Fruit fly (Drosophila melanogaster) whole organism, prepupa: ENCODE results near the gene MED14.

Experiments used
- Blimp-1 ChIP-seq: fragments of 200-800 bp; sonication (Bioruptor generic); optimal IDR thresholded peaks from 3 replicates; lab custom pipeline; 2017; ENCODE audit warnings: missing biosample characterization, missing genetic modification characterization, mild to moderate bottlenecking, moderate library complexity, missing genetic modification reagents
- CG10669 ChIP-seq: fragments of 200-800 bp; sonication (Bioruptor generic); optimal IDR thresholded peaks from 3 replicates; lab custom pipeline; 2018; ENCODE audit warnings: missing biosample characterization, mild to moderate bottlenecking, missing genetic modification characterization, moderate library complexity
- CG11762 ChIP-seq: fragments of 200-800 bp; sonication (Bioruptor generic); optimal IDR thresholded peaks from 3 replicates; lab custom pipeline; 2016; ENCODE audit warnings: missing biosample characterization, missing genetic modification characterization; ENCODE audit not compliant: insufficient read depth
- CG15336 ChIP-seq: fragments of 200-800 bp; sonication (Bioruptor generic); IDR thresholded peaks from 2 replicates; pipeline ENCODE4 v1.3.6; 2022; ENCODE audit warnings: missing biosample characterization, missing genetic modification characterization
- CG16779 ChIP-seq: fragments of 200-800 bp; sonication (Bioruptor generic); optimal IDR thresholded peaks from 3 replicates; lab custom pipeline; 2017; ENCODE audit warnings: missing biosample characterization, mild to moderate bottlenecking, missing genetic modification characterization
- CG3032 ChIP-seq: fragments of 200-800 bp; optimal IDR thresholded peaks from 2 replicates; lab custom pipeline; 2019; ENCODE audit warnings: missing biosample characterization, mild to moderate bottlenecking, missing genetic modification characterization, moderate library complexity
- CG31627 ChIP-seq: fragments of 200-800 bp; sonication (Bioruptor generic); optimal IDR thresholded peaks from 3 replicates; lab custom pipeline; 2016; ENCODE audit warnings: missing biosample characterization, missing genetic modification characterization
- CG32006 ChIP-seq: fragments of 200-800 bp; sonication (Bioruptor generic); optimal IDR thresholded peaks from 3 replicates; lab custom pipeline; 2017; ENCODE audit warnings: missing biosample characterization, mild to moderate bottlenecking, missing genetic modification characterization
- CG34406 ChIP-seq: fragments of 200-800 bp; sonication (Bioruptor generic); optimal IDR thresholded peaks from 3 replicates; lab custom pipeline; 2016; ENCODE audit warnings: missing biosample characterization, missing genetic modification characterization
- CG3919 ChIP-seq: fragments of 200-800 bp; sonication (Bioruptor generic); optimal IDR thresholded peaks from 3 replicates; lab custom pipeline; 2016; ENCODE audit warnings: missing biosample characterization, missing genetic modification characterization
- CG6163 ChIP-seq: fragments of 200-800 bp; sonication (Bioruptor generic); IDR thresholded peaks from 3 replicates; pipeline ENCODE4 v1.3.6; 2022; ENCODE audit warnings: missing biosample characterization, missing genetic modification characterization
- CG6276 ChIP-seq: fragments of 200-800 bp; sonication (Bioruptor generic); optimal IDR thresholded peaks from 2 replicates; lab custom pipeline; 2017; ENCODE audit warnings: missing biosample characterization, mild to moderate bottlenecking, missing genetic modification characterization
- CG6808 ChIP-seq: fragments of 200-800 bp; sonication (Bioruptor generic); optimal IDR thresholded peaks from 3 replicates; lab custom pipeline; 2017; ENCODE audit warnings: missing biosample characterization, missing genetic modification characterization, mild to moderate bottlenecking, moderate library complexity, missing genetic modification reagents
- CG6854 ChIP-seq: fragments of 200-800 bp; sonication (Bioruptor generic); optimal IDR thresholded peaks from 2 replicates; lab custom pipeline; 2017; ENCODE audit warnings: missing biosample characterization, mild to moderate bottlenecking, missing genetic modification characterization
- CG7368 ChIP-seq: fragments of 200-800 bp; sonication (Bioruptor generic); optimal IDR thresholded peaks from 3 replicates; lab custom pipeline; 2016; ENCODE audit warnings: missing biosample characterization, missing genetic modification characterization
- CG8319 ChIP-seq: fragments of 200-800 bp; sonication (Bioruptor generic); optimal IDR thresholded peaks from 3 replicates; lab custom pipeline; 2016; ENCODE audit warnings: missing biosample characterization, missing genetic modification characterization
- CG9139 ChIP-seq: fragments of 200-800 bp; sonication (Bioruptor generic); optimal IDR thresholded peaks from 3 replicates; lab custom pipeline; 2017; ENCODE audit warnings: missing biosample characterization, mild to moderate bottlenecking, missing genetic modification characterization
- Eip75B ChIP-seq: fragments of 200-800 bp; sonication (Bioruptor generic); optimal IDR thresholded peaks from 3 replicates; lab custom pipeline; 2016; ENCODE audit warnings: missing biosample characterization, missing genetic modification characterization
- Eip78C ChIP-seq: fragments of 200-800 bp; sonication (Bioruptor generic); peaks from one replicate; lab custom pipeline; 2016; ENCODE audit warnings: missing biosample characterization, missing genetic modification characterization
- Eip93F ChIP-seq: fragments of 200-800 bp; sonication (Bioruptor generic); optimal IDR thresholded peaks from 2 replicates; lab custom pipeline; 2016; ENCODE audit warnings: missing biosample characterization, mild to moderate bottlenecking, missing genetic modification characterization
- Ets21C ChIP-seq: fragments of 200-800 bp; sonication (Bioruptor generic); optimal IDR thresholded peaks from 3 replicates; lab custom pipeline; 2016; ENCODE audit warnings: missing biosample characterization, missing genetic modification characterization
- Ets96B ChIP-seq: fragments of 200-800 bp; optimal IDR thresholded peaks from 2 replicates; lab custom pipeline; 2019; ENCODE audit warnings: missing biosample characterization, mild to moderate bottlenecking, missing genetic modification characterization, moderate library complexity
- Hr38 ChIP-seq: sonication (Bioruptor generic); optimal IDR thresholded peaks from 2 replicates; lab custom pipeline; 2016; ENCODE audit warnings: missing biosample characterization, missing genetic modification characterization
- Met ChIP-seq: fragments of 200-800 bp; sonication (Bioruptor generic); optimal IDR thresholded peaks from 3 replicates; lab custom pipeline; 2016; ENCODE audit warnings: missing biosample characterization, missing genetic modification characterization
- Smox ChIP-seq: fragments of 200-800 bp; sonication (Bioruptor generic); optimal IDR thresholded peaks from 3 replicates; lab custom pipeline; 2016; ENCODE audit warnings: missing biosample characterization, missing genetic modification characterization
- Sox14 ChIP-seq: fragments of 200-800 bp; sonication (Bioruptor generic); optimal IDR thresholded peaks from 3 replicates; lab custom pipeline; 2016; ENCODE audit warnings: missing biosample characterization, missing genetic modification characterization
- achi ChIP-seq: fragments of 200-800 bp; sonication (Bioruptor generic); optimal IDR thresholded peaks from 3 replicates; lab custom pipeline; 2016; ENCODE audit warnings: missing biosample characterization, missing genetic modification characterization
- acj6 ChIP-seq: fragments of 200-800 bp; sonication (Bioruptor generic); optimal IDR thresholded peaks from 3 replicates; lab custom pipeline; 2016; ENCODE audit warnings: missing biosample characterization, missing genetic modification characterization
- cyc ChIP-seq: fragments of 200-800 bp; sonication (Bioruptor generic); optimal IDR thresholded peaks from 3 replicates; lab custom pipeline; 2016; ENCODE audit warnings: missing biosample characterization, missing genetic modification characterization
- dac ChIP-seq: fragments of 200-800 bp; sonication (Bioruptor generic); optimal IDR thresholded peaks from 2 replicates; lab custom pipeline; 2017; ENCODE audit warnings: missing biosample characterization, mild to moderate bottlenecking, missing genetic modification characterization
- dsx ChIP-seq: fragments of 200-800 bp; optimal IDR thresholded peaks from 3 replicates; lab custom pipeline; 2019; ENCODE audit warnings: missing biosample characterization, mild to moderate bottlenecking, missing genetic modification characterization, moderate library complexity; ENCODE audit not compliant: poor library complexity, severe bottlenecking
- esn ChIP-seq: fragments of 200-800 bp; sonication (Bioruptor generic); optimal IDR thresholded peaks from 2 replicates; lab custom pipeline; 2016; ENCODE audit warnings: missing biosample characterization, mild to moderate bottlenecking, missing genetic modification characterization, moderate library complexity
- fd85E ChIP-seq: fragments of 200-800 bp; sonication (Bioruptor generic); optimal IDR thresholded peaks from 3 replicates; lab custom pipeline; 2016; ENCODE audit warnings: missing biosample characterization, missing genetic modification characterization
- lz ChIP-seq: fragments of 200-800 bp; sonication (Bioruptor generic); optimal IDR thresholded peaks from 3 replicates; lab custom pipeline; 2016; ENCODE audit warnings: missing biosample characterization, missing genetic modification characterization
- net ChIP-seq: fragments of 200-800 bp; sonication (Bioruptor generic); optimal IDR thresholded peaks from 3 replicates; lab custom pipeline; 2016; ENCODE audit warnings: missing biosample characterization, missing genetic modification characterization
- pdm3 ChIP-seq: fragments of 200-800 bp; sonication (Bioruptor generic); optimal IDR thresholded peaks from 3 replicates; lab custom pipeline; 2016; ENCODE audit warnings: missing biosample characterization, missing genetic modification characterization
- salr ChIP-seq, 2 experiments: fragments of 200-800 bp; sonication (Bioruptor generic); optimal IDR thresholded peaks; 3 replicates each; lab custom pipeline; 2016 to 2018; ENCODE audit warnings: missing biosample characterization in 2 of 2, missing genetic modification characterization in 2 of 2, mild to moderate bottlenecking in 1 of 2
- ss ChIP-seq, 2 experiments: fragments of 200-800 bp; sonication (Bioruptor generic); optimal IDR thresholded peaks; 2 replicates in 1 of 2; 3 replicates in 1 of 2; lab custom pipeline; 2017 to 2018; ENCODE audit warnings: mild to moderate bottlenecking in 2 of 2, missing biosample characterization in 2 of 2, missing genetic modification characterization in 2 of 2, moderate library complexity in 1 of 2
- svp ChIP-seq: fragments of 200-800 bp; sonication (Bioruptor generic); peaks from one replicate; lab custom pipeline; 2016; ENCODE audit warnings: missing biosample characterization, missing genetic modification characterization
- topi ChIP-seq: fragments of 200-800 bp; sonication (Bioruptor generic); optimal IDR thresholded peaks from 3 replicates; lab custom pipeline; 2016; ENCODE audit warnings: missing biosample characterization, missing genetic modification characterization
- vri ChIP-seq: fragments of 200-800 bp; sonication (Bioruptor generic); optimal IDR thresholded peaks from 3 replicates; lab custom pipeline; 2016; ENCODE audit warnings: missing biosample characterization, mild to moderate bottlenecking, missing genetic modification characterization

The MED14 gene

DNA sequence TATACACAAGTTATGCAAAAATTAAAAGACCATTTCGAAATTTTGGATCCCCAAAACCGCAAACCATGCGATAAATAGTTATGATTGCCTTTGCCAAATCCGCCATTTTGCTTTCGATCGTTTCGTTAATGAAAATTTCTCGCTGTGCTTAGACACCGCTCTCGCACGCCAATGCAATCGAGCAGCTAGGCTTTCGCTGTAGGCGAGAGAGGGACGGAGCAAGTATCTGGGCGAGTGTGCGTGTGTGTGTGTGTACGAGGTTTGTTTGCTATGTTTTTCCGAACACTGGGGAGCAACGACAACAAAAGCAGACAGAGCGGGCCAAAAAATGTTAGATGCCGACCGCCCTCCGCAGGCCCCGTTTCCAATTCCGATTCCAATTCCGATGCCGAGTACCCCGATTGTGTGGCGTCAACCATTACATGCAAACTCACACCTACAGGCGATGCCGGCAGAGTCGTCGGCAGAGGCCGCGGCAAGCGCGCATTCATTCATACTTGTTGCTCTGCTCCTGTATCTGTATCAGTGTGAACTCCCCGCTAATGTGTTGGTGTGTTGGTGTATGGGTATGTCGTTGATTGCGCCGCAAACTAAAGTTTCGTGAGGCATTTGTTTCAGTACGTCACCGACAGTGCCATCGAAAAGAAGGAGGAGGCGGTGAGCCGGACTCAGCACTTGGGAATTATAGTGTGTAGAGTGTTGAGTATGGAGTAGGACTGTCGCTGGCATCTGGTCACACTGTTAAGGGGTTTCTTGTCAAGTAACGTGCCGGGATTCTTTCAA is 35.0 kb downstream of the MED14 start (continued):
- TF ChIP-seq CG3919 (no peak), CG6276 (GFP tag; lab: Kevin White, UChicago) (peak; percentile 69), CG7368 (GFP tag; lab: Kevin White, UChicago) (peak; percentile 23), lz (GFP tag; lab: Kevin White, UChicago) (peak; percentile 31), ss (GFP tag; optimal IDR thresholded peaks at IDR 0.05; lab: Kevin White, UChicago) (peak; percentile 51 to 76), CG6854 (GFP tag; lab: Kevin White, UChicago) (peak; percentile 43), Ets96B (tag; lab: Kevin White, UChicago) (no peak), CG11762 (GFP tag; lab: Kevin White, UChicago) (no peak), pdm3 (peak; percentile 32), CG31627 (GFP tag; lab: Kevin White, UChicago) (peak; percentile 44), dac (GFP tag; lab: Kevin White, UChicago) (no peak), dsx (GFP tag; lab: Kevin White, UChicago) (peak; percentile 71), Smox (GFP tag; lab: Kevin White, UChicago) (no peak), CG6808 (peak; percentile 35), CG34406 (GFP tag; lab: Kevin White, UChicago) (no peak), esn (GFP tag; lab: Kevin White, UChicago) (peak; percentile 2), CG10669 (GFP tag; lab: Kevin White, UChicago) (peak; percentile 23), Hr38 (GFP tag; lab: Kevin White, UChicago) (no peak), CG3032 (tag; lab: Kevin White, UChicago) (peak; percentile 42), acj6 (GFP tag; lab: Kevin White, UChicago) (peak; percentile 27), net (GFP tag; lab: Kevin White, UChicago) (peak; percentile 51), fd85E (no peak)

DNA sequence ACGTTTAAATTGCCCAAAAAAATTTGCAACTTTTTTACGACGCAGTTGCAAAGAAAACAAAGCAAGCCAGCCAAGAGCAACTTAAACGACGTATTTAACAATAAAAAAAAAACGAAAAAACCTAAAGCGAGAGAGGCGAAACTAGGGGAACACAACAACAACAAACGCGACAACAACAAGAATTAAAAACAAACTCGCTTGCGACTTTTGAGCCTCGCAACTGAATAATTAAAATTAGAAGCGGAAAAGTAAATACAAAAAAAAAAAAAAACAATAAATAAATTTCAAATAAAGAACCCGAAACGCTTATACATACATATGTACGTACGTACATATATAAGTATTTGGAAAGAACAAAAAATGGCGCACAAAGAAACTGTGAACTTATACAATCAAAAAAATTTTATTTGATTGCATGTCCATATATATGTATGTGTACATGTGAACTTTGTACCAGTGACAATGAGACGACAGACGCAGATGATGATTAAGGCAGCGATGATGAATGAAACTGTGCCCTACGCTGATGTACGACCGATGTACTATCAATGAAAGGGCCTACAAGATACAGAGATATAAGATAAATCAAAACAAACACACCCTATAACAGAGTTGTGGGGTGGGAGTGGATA is 35.7 kb downstream of the MED14 start:
- TF ChIP-seq dsx (GFP tag; lab: Kevin White, UChicago) (no peak), vri (GFP tag; lab: Kevin White, UChicago) (no peak), CG6808 (peak; percentile 14), Ets21C (no peak), acj6 (GFP tag; lab: Kevin White, UChicago) (no peak), achi (GFP tag; lab: Kevin White, UChicago) (no peak), Eip93F (GFP tag; lab: Kevin White, UChicago) (no peak), CG32006 (GFP tag; lab: Kevin White, UChicago) (no peak), Met (GFP tag; lab: Kevin White, UChicago) (no peak), CG31627 (GFP tag; lab: Kevin White, UChicago) (no peak), CG6854 (GFP tag; lab: Kevin White, UChicago) (peak; percentile 48), CG6276 (GFP tag; lab: Kevin White, UChicago) (peak; percentile 14), svp (GFP tag; lab: Kevin White, UChicago) (peak; percentile 5), topi (GFP tag; lab: Kevin White, UChicago) (no peak), CG7368 (GFP tag; lab: Kevin White, UChicago) (no peak), Eip75B (GFP tag; lab: Kevin White, UChicago) (no peak), Blimp-1 (GFP tag; lab: Kevin White, UChicago) (no peak), CG6163 (no peak), Eip78C (GFP tag; lab: Kevin White, UChicago) (peak; percentile 22), CG8319 (GFP tag; lab: Kevin White, UChicago) (no peak), CG9139 (GFP tag; lab: Kevin White, UChicago) (no peak), CG16779 (tag; lab: Kevin White, UChicago) (no peak), CG15336 (GFP tag; lab: Robert Waterston, UW) (no peak), cyc (GFP tag; lab: Kevin White, UChicago) (no peak), Sox14 (GFP tag; lab: Kevin White, UChicago) (no peak), salr (GFP tag; optimal IDR thresholded peaks at IDR 0.05; lab: Kevin White, UChicago) (no peak)
